Worm (Caenorhabditis elegans) whole organism, early embryonic: ENCODE results near the gene pigs-1.

Source experiments
- B0310.2 ChIP-seq: sonication (generic microtip); optimal IDR thresholded peaks from 2 replicates; lab custom pipeline; 2016; ENCODE audit warnings: mild to moderate bottlenecking, missing genetic modification characterization, missing compliant biosample characterization
- F13C5.2 ChIP-seq: sonication (generic microtip); optimal IDR thresholded peaks from 2 replicates; lab custom pipeline; 2017; ENCODE audit warnings: mild to moderate bottlenecking, missing genetic modification characterization, inconsistent platforms, missing compliant biosample characterization
- aly-1 ChIP-seq: sonication (generic microtip); optimal IDR thresholded peaks from 2 replicates; lab custom pipeline; 2016; ENCODE audit warnings: missing genetic modification characterization, missing compliant biosample characterization
- ama-1 ChIP-seq: fragments of 150-350 bp; optimal IDR thresholded peaks from 2 replicates; lab custom pipeline; 2014
- ceh-13 ChIP-seq: fragments of 200-800 bp; sonication (Bioruptor generic); optimal IDR thresholded peaks from 2 replicates; lab custom pipeline; 2018; ENCODE audit warnings: mild to moderate bottlenecking, missing genetic modification characterization, missing compliant biosample characterization
- ceh-36 ChIP-seq: sonication (generic microtip); optimal IDR thresholded peaks from 2 replicates; lab custom pipeline; 2016; ENCODE audit warnings: missing genetic modification characterization, inconsistent platforms, missing compliant biosample characterization
- ets-7 ChIP-seq: sonication (generic microtip); optimal IDR thresholded peaks from 2 replicates; lab custom pipeline; 2016; ENCODE audit warnings: missing genotype, missing genetic modification characterization, missing compliant biosample characterization
- flt-1 ChIP-seq: fragments of 200-800 bp; sonication (Bioruptor generic); IDR thresholded peaks from 2 replicates; pipeline ENCODE4 v1.3.6; 2022; ENCODE audit warnings: missing genetic modification characterization, missing compliant biosample characterization
- hmbx-1 ChIP-seq: sonication (generic microtip); optimal IDR thresholded peaks from 2 replicates; lab custom pipeline; 2016; ENCODE audit warnings: mild to moderate bottlenecking, missing genetic modification characterization, missing compliant biosample characterization
- hmg-4 ChIP-seq: fragments of 200-800 bp; sonication (Bioruptor generic); optimal IDR thresholded peaks from 2 replicates; lab custom pipeline; 2018; ENCODE audit warnings: mild to moderate bottlenecking, missing genetic modification characterization, missing compliant biosample characterization
- hnd-1 ChIP-seq: sonication (generic microtip); optimal IDR thresholded peaks from 2 replicates; lab custom pipeline; 2016; ENCODE audit warnings: missing genetic modification characterization, missing compliant biosample characterization
- pes-1 ChIP-seq: fragments of 200-800 bp; sonication (Bioruptor generic); IDR thresholded peaks from 2 replicates; pipeline ENCODE4 v1.3.6; 2022; ENCODE audit warnings: missing genetic modification reagents, missing genetic modification characterization, missing compliant biosample characterization
- scrt-1 ChIP-seq: fragments of 200-800 bp; sonication (Bioruptor generic); IDR thresholded peaks from 2 replicates; pipeline ENCODE4 v1.3.6; 2022; ENCODE audit warnings: missing genetic modification characterization, missing compliant biosample characterization
- sea-1 ChIP-seq: fragments of 200-800 bp; sonication (Bioruptor generic); conservative IDR thresholded peaks from 2 replicates; pipeline ENCODE4 v1.3.6; 2022; ENCODE audit warnings: missing genetic modification characterization, missing compliant biosample characterization
- tbx-11 ChIP-seq: fragments of 200-800 bp; sonication (Bioruptor generic); IDR thresholded peaks from 2 replicates; pipeline ENCODE4 v1.3.6; 2022; ENCODE audit warnings: missing genetic modification characterization, missing compliant biosample characterization
- tbx-37 ChIP-seq: fragments of 200-800 bp; sonication (Bioruptor generic); conservative IDR thresholded peaks from 2 replicates; pipeline ENCODE4 v1.3.6; 2022; ENCODE audit warnings: missing genetic modification reagents, missing genetic modification characterization, missing compliant biosample characterization
- tra-4 ChIP-seq: sonication (generic microtip); optimal IDR thresholded peaks from 2 replicates; lab custom pipeline; 2017; ENCODE audit warnings: missing genetic modification characterization, missing compliant biosample characterization

pigs-1 gene

ce11 chrIV:10146885-10147284, 2.0 kb downstream of the pigs-1 start, which contains the start of gene T14G10.8:
Gene T14G10.8 (minus strand): TSS chrIV:10146985.
- TF ChIP-seq scrt-1 (GFP tag; lab: Robert Waterston, UW), result no peak
- TF ChIP-seq sea-1 (GFP tag; lab: Robert Waterston, UW), result no peak
- TF ChIP-seq ets-7 (tag; lab: Kevin White, UChicago), result no peak
- no peak for TF ChIP-seq ceh-13 (GFP tag; lab: Kevin White, UChicago)
- TF ChIP-seq hnd-1, result no peak
- TF ChIP-seq tbx-37 (GFP tag; lab: Robert Waterston, UW), result no peak
- no peak for TF ChIP-seq flt-1 (GFP tag; lab: Robert Waterston, UW)
- no peak for TF ChIP-seq ceh-36 (tag; lab: Kevin White, UChicago)
- TF ChIP-seq pes-1 (GFP tag; lab: Robert Waterston, UW), result no peak
- TF ChIP-seq hmbx-1 (tag; lab: Kevin White, UChicago), result no peak
- TF ChIP-seq tra-4, result no peak
- no peak for TF ChIP-seq hmg-4 (GFP tag; lab: Kevin White, UChicago)
- no peak for TF ChIP-seq ama-1 (lab: Kevin White, UChicago)
- no peak for TF ChIP-seq B0310.2
- TF ChIP-seq tbx-11 (GFP tag; lab: Robert Waterston, UW), result no peak
- no peak for TF ChIP-seq aly-1 (tag; lab: Kevin White, UChicago)
- no peak for TF ChIP-seq F13C5.2 (tag; lab: Kevin White, UChicago)

- TF ChIP-seq pes-1 (GFP tag; lab: Robert Waterston, UW) (no peak), tra-4 (no peak)
Measured at ce11 chrIV:10144909-10145308, 3.9 kb downstream of the pigs-1 start.

ce11 chrIV:10144487-10144886, 4.4 kb downstream of the pigs-1 start:
- TF ChIP-seq sea-1 (GFP tag; lab: Robert Waterston, UW) (no peak), hmbx-1 (tag; lab: Kevin White, UChicago) (no peak), flt-1 (GFP tag; lab: Robert Waterston, UW) (no peak), pes-1 (GFP tag; lab: Robert Waterston, UW) (no peak), ets-7 (tag; lab: Kevin White, UChicago) (no peak), hmg-4 (GFP tag; lab: Kevin White, UChicago) (no peak), tbx-37 (GFP tag; lab: Robert Waterston, UW) (no peak), ama-1 (lab: Kevin White, UChicago) (no peak), scrt-1 (GFP tag; lab: Robert Waterston, UW) (no peak), ceh-13 (GFP tag; lab: Kevin White, UChicago) (no peak), tra-4 (no peak), ceh-36 (tag; lab: Kevin White, UChicago) (no peak), hnd-1 (no peak), aly-1 (tag; lab: Kevin White, UChicago) (no peak), B0310.2 (no peak), tbx-11 (GFP tag; lab: Robert Waterston, UW) (no peak), F13C5.2 (tag; lab: Kevin White, UChicago) (no peak)

ce11 chrIV:10143640-10144039, 5.2 kb downstream of the pigs-1 start, which contains the start of gene msp-38:
Gene msp-38 (minus strand): TSS chrIV:10143740.
- TF ChIP-seq F13C5.2 (tag; lab: Kevin White, UChicago) (no peak), tbx-37 (GFP tag; lab: Robert Waterston, UW) (no peak), hnd-1 (no peak), pes-1 (GFP tag; lab: Robert Waterston, UW) (no peak), sea-1 (GFP tag; lab: Robert Waterston, UW) (no peak), hmg-4 (GFP tag; lab: Kevin White, UChicago) (no peak), ceh-36 (tag; lab: Kevin White, UChicago) (no peak), flt-1 (GFP tag; lab: Robert Waterston, UW) (no peak), ets-7 (tag; lab: Kevin White, UChicago) (no peak), tbx-11 (GFP tag; lab: Robert Waterston, UW) (no peak), B0310.2 (no peak), ceh-13 (GFP tag; lab: Kevin White, UChicago) (no peak), ama-1 (lab: Kevin White, UChicago) (no peak), scrt-1 (GFP tag; lab: Robert Waterston, UW) (no peak), hmbx-1 (tag; lab: Kevin White, UChicago) (no peak)

- TF ChIP-seq pes-1 (GFP tag; lab: Robert Waterston, UW), result no peak
Measured at ce11 chrIV:10141930-10142505, 6.8 kb downstream of the pigs-1 start, which contains the start of the genes gst-2, gst-4 and dhs-12. Gene gst-2 (minus strand): TSS chrIV:10142061. Gene gst-4 (plus strand): TSS chrIV:10142225. Gene dhs-12 (plus strand): TSS chrIV:10142455.

- TF ChIP-seq hnd-1 (no peak), tbx-11 (GFP tag; lab: Robert Waterston, UW) (no peak), B0310.2 (no peak), scrt-1 (GFP tag; lab: Robert Waterston, UW) (no peak), pes-1 (GFP tag; lab: Robert Waterston, UW) (no peak), hmbx-1 (tag; lab: Kevin White, UChicago) (no peak), aly-1 (tag; lab: Kevin White, UChicago) (no peak), ceh-13 (GFP tag; lab: Kevin White, UChicago) (no peak), sea-1 (GFP tag; lab: Robert Waterston, UW) (no peak), ets-7 (tag; lab: Kevin White, UChicago) (no peak), hmg-4 (GFP tag; lab: Kevin White, UChicago) (no peak), ceh-36 (tag; lab: Kevin White, UChicago) (no peak), tbx-37 (GFP tag; lab: Robert Waterston, UW) (no peak), ama-1 (lab: Kevin White, UChicago) (no peak), flt-1 (GFP tag; lab: Robert Waterston, UW) (no peak), F13C5.2 (tag; lab: Kevin White, UChicago) (no peak), tra-4 (no peak)
Measured at ce11 chrIV:10140143-10140542, 8.7 kb downstream of the pigs-1 start, which contains the start of gene gst-3. Gene gst-3 (minus strand): TSS chrIV:10140243.

ce11 chrIV:10137804-10138203, 11.0 kb downstream of the pigs-1 start, which contains the start of gene K08F4.12:
Gene K08F4.12 (plus strand): TSS chrIV:10138104.
- TF ChIP-seq ceh-13 (GFP tag; lab: Kevin White, UChicago) (no peak), hnd-1 (no peak), tra-4 (no peak), ama-1 (lab: Kevin White, UChicago) (no peak)
